Worm (Caenorhabditis elegans): Measurements from ENCODE around the gene mop-25.1.

- TF ChIP-seq ztf-29 (GFP tag; IDR thresholded peaks at IDR 0.05) (no peak), flt-1 (GFP tag; IDR thresholded peaks at IDR 0.05) (no peak), med-1 (GFP tag; optimal IDR thresholded peaks at IDR 0.05; ENCODE audit: insufficient read depth) (no peak), tab-1 (GFP tag; IDR thresholded peaks at IDR 0.05) (no peak), T22C8.4 (GFP tag; IDR thresholded peaks at IDR 0.05) (no peak), ref-1 (GFP tag; conservative IDR thresholded peaks at IDR 0.05) (no peak)
Observed at ce11 chrX:3988575-3988974, 23.4 kb upstream of the mop-25.1 start.
